Worm (Caenorhabditis elegans) whole organism, mixed stage, embryonic: ENCODE data around the gene Y22D7AR.6.

Experiments
- M03D4.4 ChIP-seq: sonication (generic microtip); optimal IDR thresholded peaks from 2 replicates; lab custom pipeline; 2017; ENCODE audit warnings: mild to moderate bottlenecking, missing genetic modification characterization, missing compliant biosample characterization
- bed-3 ChIP-seq: fragments of 200-800 bp; sonication (Bioruptor generic); optimal IDR thresholded peaks from 3 replicates; lab custom pipeline; 2018; ENCODE audit warnings: mild to moderate bottlenecking, missing genetic modification characterization, moderate library complexity, missing compliant biosample characterization
- blmp-1 ChIP-seq: fragments of 150-350 bp; optimal IDR thresholded peaks from 2 replicates; lab custom pipeline; 2014; ENCODE audit warnings: missing biosample characterization, missing genetic modification characterization
- ceh-43 ChIP-seq: fragments of 200-800 bp; sonication (Bioruptor generic); optimal IDR thresholded peaks from 2 replicates; lab custom pipeline; 2018; ENCODE audit warnings: mild to moderate bottlenecking, missing genetic modification characterization, moderate library complexity, missing compliant biosample characterization
- ceh-83 ChIP-seq: fragments of 200-800 bp; sonication (Bioruptor generic); optimal IDR thresholded peaks from 2 replicates; lab custom pipeline; 2018; ENCODE audit warnings: mild to moderate bottlenecking, missing genetic modification characterization, missing compliant biosample characterization
- ces-1 ChIP-seq: fragments of 150-350 bp; optimal IDR thresholded peaks from 2 replicates; lab custom pipeline; 2014; ENCODE audit warnings: missing biosample characterization, missing genetic modification reagents, missing genetic modification characterization
- cnd-1 ChIP-seq: fragments of 200-800 bp; sonication (Bioruptor generic); optimal IDR thresholded peaks from 2 replicates; lab custom pipeline; 2018; ENCODE audit warnings: mild to moderate bottlenecking, missing genetic modification characterization, missing compliant biosample characterization
- drap-1 ChIP-seq: fragments of 200-800 bp; sonication (Bioruptor generic); optimal IDR thresholded peaks from 3 replicates; lab custom pipeline; 2018; ENCODE audit warnings: mild to moderate bottlenecking, missing genetic modification characterization, missing compliant biosample characterization
- elt-1 ChIP-seq: sonication (generic microtip); optimal IDR thresholded peaks from 2 replicates; lab custom pipeline; 2017; ENCODE audit warnings: missing genetic modification characterization, mild to moderate bottlenecking, missing compliant biosample characterization, antibody characterized with exemption, moderate library complexity, borderline replicate concordance; ENCODE audit not compliant: insufficient read depth
- flh-1 ChIP-seq: fragments of 200-800 bp; sonication (Bioruptor generic); optimal IDR thresholded peaks from 2 replicates; lab custom pipeline; 2018; ENCODE audit warnings: mild to moderate bottlenecking, missing genetic modification characterization, moderate library complexity, missing compliant biosample characterization
- hlh-1 ChIP-seq: fragments of 150-350 bp; optimal IDR thresholded peaks from 2 replicates; lab custom pipeline; 2014; ENCODE audit warnings: missing biosample characterization, missing genetic modification reagents, missing genetic modification characterization
- lin-13 ChIP-seq: fragments of 150-350 bp; optimal IDR thresholded peaks from 2 replicates; lab custom pipeline; 2014; ENCODE audit warnings: missing biosample characterization, missing genetic modification characterization
- lin-32 ChIP-seq: fragments of 200-800 bp; sonication (Bioruptor generic); optimal IDR thresholded peaks from 2 replicates; lab custom pipeline; 2018; ENCODE audit warnings: mild to moderate bottlenecking, missing genetic modification characterization, missing compliant biosample characterization
- lsy-2 ChIP-seq: fragments of 150-350 bp; optimal IDR thresholded peaks from 2 replicates; lab custom pipeline; 2014; ENCODE audit warnings: missing biosample characterization, missing genetic modification characterization
- mep-1 ChIP-seq: fragments of 150-350 bp; optimal IDR thresholded peaks from 2 replicates; lab custom pipeline; 2017; ENCODE audit warnings: missing biosample characterization, missing genetic modification reagents, missing genetic modification characterization, inconsistent platforms
- mls-2 ChIP-seq: sonication (generic microtip); optimal IDR thresholded peaks from 2 replicates; lab custom pipeline; 2016; ENCODE audit warnings: mild to moderate bottlenecking, missing genetic modification characterization, moderate library complexity, missing compliant biosample characterization
- nhr-12 ChIP-seq: fragments of 150-350 bp; optimal IDR thresholded peaks from 2 replicates; lab custom pipeline; 2014; ENCODE audit warnings: missing biosample characterization, missing genetic modification characterization
- nhr-2 ChIP-seq: fragments of 150-350 bp; optimal IDR thresholded peaks from 2 replicates; lab custom pipeline; 2014; ENCODE audit warnings: missing biosample characterization, missing genetic modification characterization
- nhr-28 ChIP-seq: fragments of 150-350 bp; optimal IDR thresholded peaks from 2 replicates; lab custom pipeline; 2014; ENCODE audit warnings: missing biosample characterization, missing genetic modification characterization
- nhr-76 ChIP-seq: sonication (generic microtip); optimal IDR thresholded peaks from 2 replicates; lab custom pipeline; 2017; ENCODE audit warnings: missing biosample characterization, missing genetic modification characterization
- pha-4 ChIP-seq: fragments of 150-350 bp; optimal IDR thresholded peaks from 2 replicates; lab custom pipeline; 2018; ENCODE audit warnings: missing biosample characterization, missing genetic modification reagents, missing genetic modification characterization
- sem-2 ChIP-seq: fragments of 200-800 bp; sonication (Bioruptor generic); optimal IDR thresholded peaks from 2 replicates; lab custom pipeline; 2018; ENCODE audit warnings: mild to moderate bottlenecking, missing genetic modification characterization, missing compliant biosample characterization
- snpc-4 ChIP-seq: fragments of 150-350 bp; optimal IDR thresholded peaks from 2 replicates; lab custom pipeline; 2014; ENCODE audit warnings: missing biosample characterization, missing genetic modification characterization
- sptf-1 ChIP-seq: sonication (generic microtip); optimal IDR thresholded peaks from 2 replicates; lab custom pipeline; 2017; ENCODE audit warnings: mild to moderate bottlenecking, missing genetic modification characterization, moderate library complexity, missing compliant biosample characterization
- tbx-8 ChIP-seq: fragments of 200-800 bp; sonication (Bioruptor generic); optimal IDR thresholded peaks from 2 replicates; lab custom pipeline; 2018; ENCODE audit warnings: mild to moderate bottlenecking, missing genetic modification characterization, moderate library complexity, missing compliant biosample characterization
- unc-120 ChIP-seq: sonication (generic microtip); optimal IDR thresholded peaks from 2 replicates; lab custom pipeline; 2017; ENCODE audit warnings: missing genetic modification characterization, missing compliant biosample characterization; ENCODE audit not compliant: poor library complexity, severe bottlenecking
- unc-62 ChIP-seq: fragments of 150-350 bp; optimal IDR thresholded peaks from 2 replicates; lab custom pipeline; 2014; ENCODE audit warnings: missing biosample characterization, missing genetic modification reagents, missing genetic modification characterization
- zip-8 ChIP-seq: fragments of 150-350 bp; optimal IDR thresholded peaks from 2 replicates; lab custom pipeline; 2014; ENCODE audit warnings: missing biosample characterization, missing genetic modification characterization
- ztf-11 ChIP-seq: fragments of 150-350 bp; optimal IDR thresholded peaks from 2 replicates; lab custom pipeline; 2014; ENCODE audit warnings: missing biosample characterization, missing genetic modification characterization

Y22D7AR.6 gene

ce11 chrIII:1664761-1665266, 11.7 kb downstream of the Y22D7AR.6 start, which contains the start of gene Y22D7AL.16:
Gene Y22D7AL.16, minus strand, starts transcription at chrIII:1665216.
- TF ChIP-seq mls-2 (tag; lab: Kevin White, UChicago), result no peak
- TF ChIP-seq zip-8 (tag; lab: Kevin White, UChicago), result no peak
- TF ChIP-seq lin-32 (GFP tag; lab: Kevin White, UChicago), result no peak
- no peak for TF ChIP-seq drap-1 (GFP tag; lab: Kevin White, UChicago)
- TF ChIP-seq cnd-1 (tag; lab: Kevin White, UChicago), result no peak
- TF ChIP-seq elt-1 (tag; lab: Kevin White, UChicago), result no peak
- no peak for TF ChIP-seq sptf-1 (tag; lab: Kevin White, UChicago)
- no peak for TF ChIP-seq lin-13 (tag; lab: Kevin White, UChicago)

- TF ChIP-seq mep-1 (tag; lab: Kevin White, UChicago) (no peak), sptf-1 (tag; lab: Kevin White, UChicago) (no peak), lin-32 (GFP tag; lab: Kevin White, UChicago) (no peak), lin-13 (tag; lab: Kevin White, UChicago) (no peak), elt-1 (tag; lab: Kevin White, UChicago) (no peak), ceh-43 (GFP tag; lab: Kevin White, UChicago) (no peak), nhr-2 (tag; lab: Kevin White, UChicago) (no peak), snpc-4 (tag; lab: Kevin White, UChicago) (no peak), unc-120 (no peak), nhr-28 (tag; lab: Kevin White, UChicago) (no peak), hlh-1 (tag; lab: Kevin White, UChicago) (no peak)
- TF ChIP-seq, all 35 proteins: peak for 0
Observed at ce11 chrIII:1663056-1663455, 13.5 kb downstream of the Y22D7AR.6 start.

ce11 chrIII:1662405-1662804, 14.1 kb downstream of the Y22D7AR.6 start:
- no peak for TF ChIP-seq M03D4.4
- no peak for TF ChIP-seq unc-120
- no peak for TF ChIP-seq mls-2 (tag; lab: Kevin White, UChicago)
- TF ChIP-seq ceh-43 (GFP tag; lab: Kevin White, UChicago), result no peak
- TF ChIP-seq unc-62 (GFP tag; lab: Kevin White, UChicago), result no peak
- TF ChIP-seq ztf-11 (tag; lab: Kevin White, UChicago), result no peak
- no peak for TF ChIP-seq nhr-12 (tag; lab: Kevin White, UChicago)
- TF ChIP-seq ces-1 (GFP tag; lab: Kevin White, UChicago), result no peak
- no peak for TF ChIP-seq flh-1 (GFP tag; lab: Kevin White, UChicago)
- TF ChIP-seq nhr-76 (tag; lab: Kevin White, UChicago), result no peak
- no peak for TF ChIP-seq pha-4
- TF ChIP-seq snpc-4 (tag; lab: Kevin White, UChicago), result no peak
- no peak for TF ChIP-seq hlh-1 (tag; lab: Kevin White, UChicago)
- TF ChIP-seq nhr-2 (tag; lab: Kevin White, UChicago), result no peak
- no peak for TF ChIP-seq lsy-2 (tag; lab: Kevin White, UChicago)
- TF ChIP-seq lin-13 (tag; lab: Kevin White, UChicago), result no peak
- no peak for TF ChIP-seq bed-3 (GFP tag; lab: Kevin White, UChicago)
- TF ChIP-seq ceh-83 (GFP tag; lab: Kevin White, UChicago), result no peak
- no peak for TF ChIP-seq mep-1 (tag; lab: Kevin White, UChicago)
- no peak for TF ChIP-seq tbx-8

- no peak for TF ChIP-seq unc-120
- TF ChIP-seq sem-2 (GFP tag; lab: Kevin White, UChicago), result no peak
- no peak for TF ChIP-seq hlh-1 (tag; lab: Kevin White, UChicago)
- TF ChIP-seq nhr-12 (tag; lab: Kevin White, UChicago), result no peak
- no peak for TF ChIP-seq lin-13 (tag; lab: Kevin White, UChicago)
- TF ChIP-seq blmp-1 (tag; lab: Kevin White, UChicago), result no peak
- no peak for TF ChIP-seq ces-1 (GFP tag; lab: Kevin White, UChicago)
- no peak for TF ChIP-seq ceh-43 (GFP tag; lab: Kevin White, UChicago)
Observed at ce11 chrIII:1661031-1661430, 15.5 kb downstream of the Y22D7AR.6 start.

ce11 chrIII:1659763-1660162, 16.8 kb downstream of the Y22D7AR.6 start, which contains the start of gene Y22D7AL.15:
Gene Y22D7AL.15, minus strand, starts transcription at chrIII:1659863.
- TF ChIP-seq flh-1 (GFP tag; lab: Kevin White, UChicago) (no peak), ceh-43 (GFP tag; lab: Kevin White, UChicago) (no peak), lin-32 (GFP tag; lab: Kevin White, UChicago) (no peak)
